Fruit fly (Drosophila melanogaster) whole organism, embryonic: ENCODE results near the gene CG9737.

Experiments
- Adf1 ChIP-seq: fragments of 200-800 bp; sonication (Bioruptor generic); IDR thresholded peaks from 2 replicates; pipeline ENCODE4 v1.3.6; 2022; ENCODE audit warnings: missing biosample characterization, missing genetic modification characterization
- Blimp-1 ChIP-seq: fragments of 200-800 bp; sonication (Bioruptor generic); optimal IDR thresholded peaks from 3 replicates; lab custom pipeline; 2018; ENCODE audit warnings: missing biosample characterization, missing genetic modification characterization, mild to moderate bottlenecking, moderate library complexity, missing genetic modification reagents
- CG10462 ChIP-seq: fragments of 200-800 bp; sonication (Bioruptor generic); optimal IDR thresholded peaks from 2 replicates; lab custom pipeline; 2016; ENCODE audit warnings: missing biosample characterization, missing genetic modification characterization
- CG11504 ChIP-seq: fragments of 200-800 bp; sonication (Bioruptor generic); optimal IDR thresholded peaks from 3 replicates; lab custom pipeline; 2019; ENCODE audit warnings: missing biosample characterization, mild to moderate bottlenecking, missing genetic modification characterization, moderate library complexity
- CG11696 ChIP-seq: fragments of 200-800 bp; sonication (Bioruptor generic); IDR thresholded peaks from 2 replicates; pipeline ENCODE4 v1.3.6; 2022; ENCODE audit warnings: missing biosample characterization, missing genetic modification characterization
- CG12071 ChIP-seq: fragments of 200-800 bp; sonication (Bioruptor generic); optimal IDR thresholded peaks from 3 replicates; lab custom pipeline; 2018; ENCODE audit warnings: missing biosample characterization, mild to moderate bottlenecking, missing genetic modification characterization
- CG14441 ChIP-seq: fragments of 200-800 bp; sonication (Bioruptor generic); IDR thresholded peaks from 2 replicates; pipeline ENCODE4 v1.3.6; 2022; ENCODE audit warnings: missing biosample characterization, missing genetic modification characterization
- CG18599 ChIP-seq: fragments of 200-800 bp; sonication (Bioruptor generic); optimal IDR thresholded peaks from 3 replicates; lab custom pipeline; 2017; ENCODE audit warnings: missing biosample characterization, missing genetic modification characterization, mild to moderate bottlenecking, moderate library complexity, missing genetic modification reagents
- CG32532 ChIP-seq: fragments of 200-800 bp; sonication (Bioruptor generic); IDR thresholded peaks from 2 replicates; pipeline ENCODE4 v1.3.6; 2022; ENCODE audit warnings: missing biosample characterization, missing genetic modification characterization
- CG5180 ChIP-seq: fragments of 200-800 bp; sonication (Bioruptor generic); optimal IDR thresholded peaks from 3 replicates; lab custom pipeline; 2017; ENCODE audit warnings: missing biosample characterization, missing genetic modification characterization, mild to moderate bottlenecking, moderate library complexity, missing genetic modification reagents
- CG6254 ChIP-seq: fragments of 200-800 bp; sonication (Bioruptor generic); optimal IDR thresholded peaks from 3 replicates; lab custom pipeline; 2017; ENCODE audit warnings: mild to moderate bottlenecking, missing biosample characterization, missing genetic modification reagents, missing genetic modification characterization
- CG7839 ChIP-seq: fragments of 200-800 bp; sonication (Bioruptor generic); optimal IDR thresholded peaks from 3 replicates; lab custom pipeline; 2018; ENCODE audit warnings: missing biosample characterization, mild to moderate bottlenecking, missing genetic modification characterization, moderate library complexity
- CG8924 ChIP-seq: fragments of 200-800 bp; optimal IDR thresholded peaks from 3 replicates; lab custom pipeline; 2019; ENCODE audit warnings: missing biosample characterization, mild to moderate bottlenecking, missing genetic modification characterization, moderate library complexity
- CoRest ChIP-seq: fragments of 200-800 bp; sonication (Bioruptor generic); optimal IDR thresholded peaks from 3 replicates; lab custom pipeline; 2018; ENCODE audit warnings: missing biosample characterization, mild to moderate bottlenecking, missing genetic modification characterization, moderate library complexity
- Drgx ChIP-seq: fragments of 200-800 bp; sonication (Bioruptor generic); IDR thresholded peaks from 2 replicates; pipeline ENCODE4 v1.3.6; 2022; ENCODE audit warnings: missing biosample characterization, missing genetic modification characterization
- Ets65A ChIP-seq: fragments of 200-800 bp; sonication (Bioruptor generic); peaks from one replicate; lab custom pipeline; 2016; ENCODE audit warnings: missing biosample characterization, missing genetic modification characterization
- Med ChIP-seq: fragments of 200-800 bp; sonication (Bioruptor generic); peaks from one replicate; lab custom pipeline; 2016; ENCODE audit warnings: missing biosample characterization, missing genetic modification characterization, mild to moderate bottlenecking, inconsistent platforms, moderate library complexity
- NFAT ChIP-seq: fragments of 200-800 bp; sonication (Bioruptor generic); IDR thresholded peaks from 2 replicates; pipeline ENCODE4 v1.3.6; 2022; ENCODE audit warnings: missing biosample characterization, missing genetic modification characterization
- Nf-YB ChIP-seq: fragments of 200-800 bp; sonication (Bioruptor generic); optimal IDR thresholded peaks from 3 replicates; lab custom pipeline; 2019; ENCODE audit warnings: missing biosample characterization, mild to moderate bottlenecking, missing genetic modification characterization, moderate library complexity
- Oli ChIP-seq: fragments of 200-800 bp; sonication (Bioruptor generic); optimal IDR thresholded peaks from 2 replicates; lab custom pipeline; 2018; ENCODE audit warnings: missing biosample characterization, mild to moderate bottlenecking, missing genetic modification characterization, moderate library complexity
- Pdp1 ChIP-seq, 2 experiments: fragments of 200-800 bp; sonication (Bioruptor generic); optimal IDR thresholded peaks; 3 replicates each; lab custom pipeline; 2016; ENCODE audit warnings: missing biosample characterization in 2 of 2, missing genetic modification characterization in 2 of 2, mild to moderate bottlenecking in 1 of 2, moderate library complexity in 1 of 2
- Sox100B ChIP-seq: fragments of 200-800 bp; sonication (Bioruptor generic); optimal IDR thresholded peaks from 3 replicates; lab custom pipeline; 2018; ENCODE audit warnings: missing biosample characterization, mild to moderate bottlenecking, missing genetic modification characterization
- Xrp1 ChIP-seq: fragments of 200-800 bp; sonication (Bioruptor generic); IDR thresholded peaks from 2 replicates; pipeline ENCODE4 v1.3.6; 2022; ENCODE audit warnings: missing biosample characterization, missing genetic modification characterization
- ap ChIP-seq: fragments of 200-800 bp; sonication (Bioruptor generic); IDR thresholded peaks from 2 replicates; pipeline ENCODE4 v1.3.6; 2022; ENCODE audit warnings: missing biosample characterization, missing genetic modification characterization
- bsh ChIP-seq, 2 experiments: fragments of 200-800 bp; sonication (Bioruptor generic); optimal IDR thresholded peaks; 2 replicates each; lab custom pipeline; 2017 to 2018; ENCODE audit warnings: mild to moderate bottlenecking in 2 of 2, missing biosample characterization in 2 of 2, missing genetic modification characterization in 2 of 2, moderate library complexity in 1 of 2
- chn ChIP-seq: fragments of 200-800 bp; sonication (Bioruptor generic); optimal IDR thresholded peaks from 2 replicates; lab custom pipeline; 2016; ENCODE audit warnings: missing biosample characterization, missing genetic modification characterization
- corto ChIP-seq: fragments of 200-800 bp; sonication (Bioruptor generic); optimal IDR thresholded peaks from 2 replicates; lab custom pipeline; 2016; ENCODE audit warnings: missing biosample characterization, mild to moderate bottlenecking, missing genetic modification characterization, moderate library complexity
- en ChIP-seq: fragments of 200-800 bp; sonication (Bioruptor generic); optimal IDR thresholded peaks from 2 replicates; lab custom pipeline; 2016; ENCODE audit warnings: missing biosample characterization, missing genetic modification characterization
- ewg ChIP-seq: fragments of 200-800 bp; sonication (Bioruptor generic); optimal IDR thresholded peaks from 3 replicates; lab custom pipeline; 2017; ENCODE audit warnings: mild to moderate bottlenecking, missing biosample characterization, missing genetic modification reagents, missing genetic modification characterization
- gem ChIP-seq: fragments of 200-800 bp; sonication (Bioruptor generic); optimal IDR thresholded peaks from 2 replicates; lab custom pipeline; 2019; ENCODE audit warnings: missing biosample characterization, mild to moderate bottlenecking, missing genetic modification characterization, moderate library complexity
- grn ChIP-seq: fragments of 200-800 bp; sonication (Bioruptor generic); optimal IDR thresholded peaks from 3 replicates; lab custom pipeline; 2017; ENCODE audit warnings: missing biosample characterization, missing genetic modification characterization
- lbe ChIP-seq: fragments of 200-800 bp; sonication (Bioruptor generic); optimal IDR thresholded peaks from 2 replicates; lab custom pipeline; 2016; ENCODE audit warnings: missing biosample characterization, mild to moderate bottlenecking, missing genetic modification characterization
- nerfin-1 ChIP-seq: fragments of 200-800 bp; sonication (Bioruptor generic); optimal IDR thresholded peaks from 3 replicates; lab custom pipeline; 2019; ENCODE audit warnings: missing biosample characterization, mild to moderate bottlenecking, missing genetic modification characterization, moderate library complexity
- row ChIP-seq: fragments of 200-800 bp; sonication (Bioruptor generic); IDR thresholded peaks from 3 replicates; pipeline ENCODE4 v1.3.6; 2022; ENCODE audit warnings: missing biosample characterization, missing genetic modification characterization
- slbo ChIP-seq: fragments of 200-800 bp; sonication (Bioruptor generic); IDR thresholded peaks from 2 replicates; pipeline ENCODE4 v1.3.6; 2022; ENCODE audit warnings: missing biosample characterization, missing genetic modification characterization
- unc-4 ChIP-seq: fragments of 200-800 bp; sonication (Bioruptor generic); IDR thresholded peaks from 2 replicates; pipeline ENCODE4 v1.3.6; 2022; ENCODE audit warnings: missing biosample characterization, missing genetic modification characterization; ENCODE audit not compliant: partially characterized antibody
- yki ChIP-seq: fragments of >200 bp; optimal IDR thresholded peaks from 3 replicates; lab custom pipeline; 2018
- z ChIP-seq: fragments of 200-800 bp; sonication (Bioruptor generic); IDR thresholded peaks from 3 replicates; pipeline ENCODE4 v1.3.6; 2022; ENCODE audit warnings: missing biosample characterization, missing genetic modification characterization

The CG9737 gene

dm6 chr3R:30271120-30271467, 28.0 kb upstream of the CG9737 start (continued):
- TF ChIP-seq Sox100B (GFP tag; lab: Kevin White, UChicago) = no peak
- peak; percentile 68 for TF ChIP-seq CG5180
- no peak for TF ChIP-seq CG8924 (tag; lab: Kevin White, UChicago)
- peak; percentile 35 for TF ChIP-seq CG12071 (GFP tag; lab: Kevin White, UChicago)
- TF ChIP-seq yki (lab: Kevin White, UChicago) = peak; percentile 82
- TF ChIP-seq Adf1 (GFP tag; lab: Robert Waterston, UW) = peak; percentile 47; the same call in 1 of the 2 replicates
- 0 out of 2 replicates have a peak, but pooled peaks have one; percentile 16 for TF ChIP-seq CG32532 (GFP tag; lab: Robert Waterston, UW)
- TF ChIP-seq unc-4 (GFP tag; lab: Robert Waterston, UW) = 0 out of 2 replicates have a peak, but pooled peaks have one; percentile 23
- peak; percentile 91 for TF ChIP-seq Nf-YB (GFP tag; lab: Kevin White, UChicago)
- peak; percentile 99 for TF ChIP-seq ewg

dm6 chr3R:30270318-30271119, 27.4 kb upstream of the CG9737 start:
- 0 out of 2 replicates have a peak, but pooled peaks have one; percentile 5 for TF ChIP-seq Xrp1 (GFP tag; lab: Robert Waterston, UW)
- TF ChIP-seq CG11696 (GFP tag; lab: Robert Waterston, UW) = peak; percentile 74
- TF ChIP-seq CG6254 (GFP tag; lab: Kevin White, UChicago) = peak; percentile 44
- TF ChIP-seq CG18599 (GFP tag; lab: Kevin White, UChicago) = peak; percentile 19
- TF ChIP-seq slbo (GFP tag; lab: Robert Waterston, UW) = 0 out of 2 replicates have a peak, but pooled peaks have one; percentile 13
- peak; percentile 10; the same call in 1 of the 3 replicates for TF ChIP-seq row (GFP tag; lab: Robert Waterston, UW)
- TF ChIP-seq Drgx (GFP tag; lab: Robert Waterston, UW) = peak; percentile 5; the same call in 1 of the 2 replicates
- TF ChIP-seq Oli (tag; lab: Kevin White, UChicago) = peak; percentile 14
- peak; percentile 17 for TF ChIP-seq corto (GFP tag; lab: Kevin White, UChicago)
- peak; percentile 59 for TF ChIP-seq Med (GFP tag; lab: Kevin White, UChicago)
- TF ChIP-seq grn (GFP tag; lab: Kevin White, UChicago) = no peak
- TF ChIP-seq CG14441 = no peak
- TF ChIP-seq en = no peak
- TF ChIP-seq Ets65A (GFP tag; lab: Kevin White, UChicago) = peak; percentile 52
- peak; percentile 9 for TF ChIP-seq gem (tag; lab: Kevin White, UChicago)
- TF ChIP-seq ap = no peak
- TF ChIP-seq CG10462 (GFP tag; lab: Kevin White, UChicago) = no peak
- TF ChIP-seq chn (GFP tag; lab: Kevin White, UChicago) = peak; percentile 4
- peak in 1 of 2 experiments; percentile 40 for TF ChIP-seq bsh (GFP tag; optimal IDR thresholded peaks at IDR 0.05; lab: Kevin White, UChicago)
- peak; percentile 5 for TF ChIP-seq CoRest (tag; lab: Kevin White, UChicago)
- peak; percentile 15 for TF ChIP-seq CG7839 (tag; lab: Kevin White, UChicago)
- TF ChIP-seq Blimp-1 (GFP tag; lab: Kevin White, UChicago) = peak; percentile 76
- TF ChIP-seq CG11504 = peak; percentile 15
- TF ChIP-seq z (GFP tag; lab: Robert Waterston, UW) = 0 out of 3 replicates have a peak, but pooled peaks have one; percentile 38
- TF ChIP-seq lbe (GFP tag; lab: Kevin White, UChicago) = peak; percentile 36
- peak in 1 of 2 experiments; percentile 15 for TF ChIP-seq Pdp1 (GFP tag; optimal IDR thresholded peaks at IDR 0.05; lab: Kevin White, UChicago)
- TF ChIP-seq nerfin-1 (tag; lab: Kevin White, UChicago) = peak; percentile 39
- no peak for TF ChIP-seq NFAT (GFP tag; lab: Robert Waterston, UW)
